Worm (Caenorhabditis elegans) whole organism, L3 larva: Measurements from ENCODE around the gene F09B12.3.

ENCODE experiments used
- ZK546.5 ChIP-seq: sonication (generic microtip); optimal IDR thresholded peaks from 2 replicates; lab custom pipeline; 2017; ENCODE audit warnings: missing biosample characterization, missing genetic modification characterization
- aly-2 ChIP-seq: fragments of 150-350 bp; optimal IDR thresholded peaks from 2 replicates; lab custom pipeline; 2014; ENCODE audit warnings: missing biosample characterization, missing genetic modification characterization
- ceh-16 ChIP-seq: sonication (generic microtip); optimal IDR thresholded peaks from 2 replicates; lab custom pipeline; 2017; ENCODE audit warnings: missing biosample characterization, missing genetic modification characterization
- ceh-82 ChIP-seq: fragments of 150-350 bp; optimal IDR thresholded peaks from 2 replicates; lab custom pipeline; 2014; ENCODE audit warnings: missing biosample characterization, missing genetic modification characterization
- egl-27 ChIP-seq: sonication (generic microtip); optimal IDR thresholded peaks from 4 replicates; lab custom pipeline; 2017; ENCODE audit warnings: missing biosample characterization, missing genetic modification reagents, missing genetic modification characterization
- egl-5 ChIP-seq: fragments of 150-350 bp; optimal IDR thresholded peaks from 2 replicates; lab custom pipeline; 2017; ENCODE audit warnings: missing biosample characterization, missing genetic modification reagents, missing genetic modification characterization, inconsistent platforms
- elt-2 ChIP-seq: sonication (generic microtip); optimal IDR thresholded peaks from 2 replicates; lab custom pipeline; 2016; ENCODE audit warnings: missing genetic modification reagents, mild to moderate bottlenecking, missing genetic modification characterization, missing compliant biosample characterization
- elt-3 ChIP-seq, 3 experiments: fragments of 150-350 bp in 1 of 3; sonication (generic microtip) in 2 of 3; optimal IDR thresholded peaks; 2 replicates in 2 of 3; 4 replicates in 1 of 3; lab custom pipeline; 2014 to 2017; ENCODE audit warnings: missing biosample characterization in 3 of 3, missing genetic modification characterization in 3 of 3
- fkh-10 ChIP-seq: sonication (generic microtip); optimal IDR thresholded peaks from 2 replicates; lab custom pipeline; 2017; ENCODE audit warnings: missing biosample characterization, missing genetic modification reagents, missing genetic modification characterization
- fkh-2 ChIP-seq: fragments of 150-350 bp; optimal IDR thresholded peaks from 2 replicates; lab custom pipeline; 2014; ENCODE audit warnings: missing biosample characterization, missing genetic modification reagents, missing genetic modification characterization
- hmg-11 ChIP-seq: sonication (generic microtip); optimal IDR thresholded peaks from 2 replicates; lab custom pipeline; 2016; ENCODE audit warnings: missing genetic modification characterization, missing compliant biosample characterization
- jun-1 ChIP-seq: fragments of 150-350 bp; optimal IDR thresholded peaks from 2 replicates; lab custom pipeline; 2014; ENCODE audit warnings: missing biosample characterization, missing genetic modification reagents, missing genetic modification characterization
- lin-15B ChIP-seq: fragments of 150-350 bp; optimal IDR thresholded peaks from 2 replicates; lab custom pipeline; 2014; ENCODE audit warnings: missing biosample characterization, missing genetic modification characterization
- lin-39 ChIP-seq: fragments of 150-350 bp; optimal IDR thresholded peaks from 2 replicates; lab custom pipeline; 2018; ENCODE audit warnings: missing biosample characterization, missing genetic modification reagents, missing genetic modification characterization
- lsy-12 ChIP-seq: sonication (generic microtip); optimal IDR thresholded peaks from 2 replicates; lab custom pipeline; 2016; ENCODE audit warnings: mild to moderate bottlenecking, missing genetic modification characterization, missing compliant biosample characterization
- mdl-1 ChIP-seq: fragments of 150-350 bp; optimal IDR thresholded peaks from 2 replicates; lab custom pipeline; 2014; ENCODE audit warnings: missing biosample characterization, missing genetic modification characterization
- mml-1 ChIP-seq: fragments of 150-350 bp; sonication (generic microtip); optimal IDR thresholded peaks from 3 replicates; lab custom pipeline; 2014; ENCODE audit warnings: missing biosample characterization, missing genetic modification characterization
- nfya-1 ChIP-seq: sonication (generic microtip); optimal IDR thresholded peaks from 2 replicates; lab custom pipeline; 2017; ENCODE audit warnings: missing genetic modification characterization, mild to moderate bottlenecking, missing compliant biosample characterization, antibody characterized with exemption, moderate library complexity; ENCODE audit not compliant: insufficient read depth
- nhr-11 ChIP-seq: fragments of 150-350 bp; optimal IDR thresholded peaks from 2 replicates; lab custom pipeline; 2014; ENCODE audit warnings: missing biosample characterization, missing genetic modification characterization
- nhr-12 ChIP-seq: fragments of 150-350 bp; optimal IDR thresholded peaks from 2 replicates; lab custom pipeline; 2014; ENCODE audit warnings: missing biosample characterization, missing genetic modification characterization
- nhr-237 ChIP-seq: fragments of 150-350 bp; optimal IDR thresholded peaks from 2 replicates; lab custom pipeline; 2014; ENCODE audit warnings: missing biosample characterization, missing genetic modification characterization
- nhr-25 ChIP-seq: sonication (generic microtip); optimal IDR thresholded peaks from 2 replicates; lab custom pipeline; 2017; ENCODE audit warnings: missing biosample characterization, missing genetic modification characterization
- nhr-67 ChIP-seq: fragments of 150-350 bp; optimal IDR thresholded peaks from 2 replicates; lab custom pipeline; 2014; ENCODE audit warnings: missing biosample characterization, missing genetic modification characterization
- nhr-76 ChIP-seq: fragments of 150-350 bp; sonication (generic microtip); optimal IDR thresholded peaks from 5 replicates; lab custom pipeline; 2014; ENCODE audit warnings: missing biosample characterization, missing genetic modification characterization
- nhr-77 ChIP-seq: fragments of 150-350 bp; optimal IDR thresholded peaks from 2 replicates; lab custom pipeline; 2014; ENCODE audit warnings: missing biosample characterization, missing genetic modification characterization
- pqm-1 ChIP-seq: fragments of 150-350 bp; optimal IDR thresholded peaks from 2 replicates; lab custom pipeline; 2017; ENCODE audit warnings: missing biosample characterization, missing genetic modification characterization, inconsistent platforms
- sea-2 ChIP-seq: fragments of 150-350 bp; sonication (generic microtip); optimal IDR thresholded peaks from 4 replicates; lab custom pipeline; 2014; ENCODE audit warnings: missing biosample characterization, missing genetic modification reagents, missing genetic modification characterization
- tbx-2 ChIP-seq: sonication (generic microtip); optimal IDR thresholded peaks from 2 replicates; lab custom pipeline; 2016; ENCODE audit warnings: mild to moderate bottlenecking, missing genetic modification characterization, missing compliant biosample characterization
- unc-39 ChIP-seq: sonication (generic microtip); optimal IDR thresholded peaks from 4 replicates; lab custom pipeline; 2017; ENCODE audit warnings: missing biosample characterization, missing genetic modification characterization
- unc-62 ChIP-seq: fragments of 150-350 bp; sonication (generic microtip); optimal IDR thresholded peaks from 4 replicates; lab custom pipeline; 2014; ENCODE audit warnings: missing biosample characterization, missing genetic modification reagents, missing genetic modification characterization
- zag-1 ChIP-seq: fragments of 150-350 bp; optimal IDR thresholded peaks from 2 replicates; lab custom pipeline; 2014; ENCODE audit warnings: missing biosample characterization, missing genetic modification characterization
- ztf-11 ChIP-seq: fragments of 150-350 bp; optimal IDR thresholded peaks from 2 replicates; lab custom pipeline; 2014; ENCODE audit warnings: missing biosample characterization, missing genetic modification characterization
- ztf-4 ChIP-seq: fragments of 150-350 bp; optimal IDR thresholded peaks from 2 replicates; lab custom pipeline; 2014; ENCODE audit warnings: missing biosample characterization, missing genetic modification characterization

Gene F09B12.3

ce11 chrX:15057900-15058299 is 39.9 kb downstream of the F09B12.3 start:
- TF ChIP-seq ztf-4 (tag; lab: Kevin White, UChicago) = no peak
- TF ChIP-seq unc-62 = no peak
- TF ChIP-seq nhr-77 = no peak
- no peak for TF ChIP-seq elt-2 (tag; lab: Kevin White, UChicago)
- no peak for TF ChIP-seq aly-2 (tag; lab: Kevin White, UChicago)
- TF ChIP-seq ceh-16 (tag; lab: Kevin White, UChicago) = no peak
- no peak for TF ChIP-seq nhr-12 (tag; lab: Kevin White, UChicago)
- no peak for TF ChIP-seq ztf-11 (tag; lab: Kevin White, UChicago)
- TF ChIP-seq elt-3 (tag; optimal IDR thresholded peaks at IDR 0.05; lab: Kevin White, UChicago) = no peak
- TF ChIP-seq nhr-237 (tag; lab: Kevin White, UChicago) = no peak
- no peak for TF ChIP-seq sea-2 (GFP tag; lab: Kevin White, UChicago)
- TF ChIP-seq jun-1 (tag; lab: Kevin White, UChicago) = no peak
- TF ChIP-seq lsy-12 (tag; lab: Kevin White, UChicago) = no peak
- TF ChIP-seq pqm-1 (tag; lab: Kevin White, UChicago) = no peak
- no peak for TF ChIP-seq egl-5 (tag; lab: Kevin White, UChicago)

DNA sequence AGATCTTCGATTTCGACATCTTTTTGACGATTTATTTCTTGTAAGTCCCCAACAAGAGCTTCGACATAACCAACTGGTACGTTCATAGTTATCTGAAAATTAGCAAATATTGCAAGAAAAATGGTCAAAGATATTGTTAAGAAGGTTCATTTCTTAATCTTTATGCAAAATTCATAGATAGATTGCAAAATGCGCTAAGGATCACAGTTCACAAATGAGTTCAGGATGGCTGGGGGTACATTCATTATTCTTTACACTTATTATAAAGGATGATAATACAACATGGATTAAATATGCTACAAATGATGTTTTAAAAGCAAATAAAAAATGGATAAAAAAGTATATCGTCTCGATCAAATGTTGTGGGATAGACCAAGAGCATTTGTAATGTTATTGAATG is 41.0 kb downstream of the F09B12.3 start, which contains the start of gene H03G16.5:
Gene H03G16.5, minus strand, starts transcription at position 101 of the 400 bp plus-strand sequence.
- TF ChIP-seq mdl-1 (tag; lab: Kevin White, UChicago) = no peak
- no peak for TF ChIP-seq egl-5 (tag; lab: Kevin White, UChicago)
- TF ChIP-seq zag-1 (tag; lab: Kevin White, UChicago) = no peak
- TF ChIP-seq aly-2 (tag; lab: Kevin White, UChicago) = no peak
- no peak for TF ChIP-seq lin-39 (tag; lab: Kevin White, UChicago)
- TF ChIP-seq ceh-16 (tag; lab: Kevin White, UChicago) = no peak
- TF ChIP-seq lsy-12 (tag; lab: Kevin White, UChicago) = no peak

- TF ChIP-seq sea-2 (GFP tag; lab: Kevin White, UChicago) = no peak
- TF ChIP-seq fkh-2 = no peak
- no peak for TF ChIP-seq nfya-1
- no peak for TF ChIP-seq ceh-82 (tag; lab: Kevin White, UChicago)
- no peak for TF ChIP-seq nhr-25 (tag; lab: Kevin White, UChicago)
- TF ChIP-seq fkh-10 (GFP tag; lab: Kevin White, UChicago) = no peak
- TF ChIP-seq nhr-76 (tag; lab: Kevin White, UChicago) = no peak
- TF ChIP-seq nhr-11 (tag; lab: Kevin White, UChicago) = no peak
- TF ChIP-seq zag-1 (tag; lab: Kevin White, UChicago) = no peak
- TF ChIP-seq mml-1 (tag; lab: Kevin White, UChicago) = no peak
- TF ChIP-seq nhr-67 (tag; lab: Kevin White, UChicago) = no peak
- TF ChIP-seq elt-2 (tag; lab: Kevin White, UChicago) = no peak
- TF ChIP-seq tbx-2 (tag; lab: Kevin White, UChicago) = no peak
Measured at ce11 chrX:15055914-15056313, 41.8 kb downstream of the F09B12.3 start, which contains the start of gene H03G16.7. TSS of gene H03G16.7 (minus strand) at chrX:15056014.

- TF ChIP-seq nhr-67 (tag; lab: Kevin White, UChicago) (no peak), ceh-82 (tag; lab: Kevin White, UChicago) (no peak), zag-1 (tag; lab: Kevin White, UChicago) (no peak)
Measured at ce11 chrX:15053223-15053933, 44.4 kb downstream of the F09B12.3 start, which contains the start of gene H03G16.1. TSS of gene H03G16.1 (plus strand) at chrX:15053883.

ce11 chrX:15052385-15052784 is 45.4 kb downstream of the F09B12.3 start, which contains the start of gene H03G16.6:
TSS of gene H03G16.6 (plus strand) at chrX:15052685.
- TF ChIP-seq hmg-11 (tag; lab: Kevin White, UChicago) = no peak
- no peak for TF ChIP-seq tbx-2 (tag; lab: Kevin White, UChicago)
- TF ChIP-seq sea-2 (GFP tag; lab: Kevin White, UChicago) = no peak
- no peak for TF ChIP-seq ZK546.5 (tag; lab: Kevin White, UChicago)
- no peak for TF ChIP-seq mml-1 (tag; lab: Kevin White, UChicago)
- no peak for TF ChIP-seq unc-39 (tag; lab: Kevin White, UChicago)
- TF ChIP-seq egl-27 (tag; lab: Kevin White, UChicago) = no peak
- no peak for TF ChIP-seq jun-1 (tag; lab: Kevin White, UChicago)
- TF ChIP-seq nhr-76 (tag; lab: Kevin White, UChicago) = no peak
- no peak for TF ChIP-seq elt-3 (tag; optimal IDR thresholded peaks at IDR 0.05; lab: Kevin White, UChicago)
- TF ChIP-seq lin-15B = no peak
- no peak for TF ChIP-seq unc-62
- TF ChIP-seq aly-2 (tag; lab: Kevin White, UChicago) = no peak
- TF ChIP-seq, all 47 proteins: peak for 0
